Fruit fly (Drosophila melanogaster): ENCODE results near the gene mkg-p.

Gene mkg-p

DNA sequence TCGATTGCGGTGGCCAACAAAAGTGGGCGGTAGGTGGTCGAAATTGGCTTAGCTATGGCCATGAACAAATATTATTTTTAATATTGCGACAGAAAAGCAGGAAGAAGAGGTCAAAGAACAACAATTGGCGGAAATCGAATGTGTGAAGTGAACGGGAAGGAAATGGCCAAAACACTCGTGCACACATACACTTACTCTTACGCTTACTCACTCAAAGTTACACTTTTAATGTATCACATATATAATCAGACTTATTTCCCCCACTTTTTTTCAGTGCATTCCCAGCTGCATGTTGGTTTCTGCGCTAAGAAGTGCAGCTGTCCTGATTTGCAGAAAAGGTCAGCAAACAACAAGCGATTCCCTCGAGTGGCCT, 43.4 kb upstream of the mkg-p start (continued):
- TF ChIP-seq CG3032 (tag; optimal IDR thresholded peaks at IDR 0.05) = peak; percentile 24
- peak; percentile 66 for TF ChIP-seq CG32006 (GFP tag; optimal IDR thresholded peaks at IDR 0.05)
- TF ChIP-seq net (GFP tag; optimal IDR thresholded peaks at IDR 0.05) = peak; percentile 40
- TF ChIP-seq esn (GFP tag; optimal IDR thresholded peaks at IDR 0.05) = peak; percentile 68
- TF ChIP-seq CG10631 (GFP tag; optimal IDR thresholded peaks at IDR 0.05) = peak; percentile 41
- TF ChIP-seq achi (GFP tag; optimal IDR thresholded peaks at IDR 0.05) = peak; percentile 41
- no peak for TF ChIP-seq Hr38 (GFP tag; optimal IDR thresholded peaks at IDR 0.05)
- peak; percentile 6 for TF ChIP-seq Sox102F (GFP tag; optimal IDR thresholded peaks at IDR 0.05)
- no peak for TF ChIP-seq CG6854 (GFP tag; optimal IDR thresholded peaks at IDR 0.05)
- peak; percentile 11 for TF ChIP-seq Hr39 (GFP tag; optimal IDR thresholded peaks at IDR 0.05)
- peak; percentile 23 for TF ChIP-seq CG34406 (GFP tag; optimal IDR thresholded peaks at IDR 0.05)
- peak; percentile 32 for TF ChIP-seq CG8632 (GFP tag; optimal IDR thresholded peaks at IDR 0.05)
- TF ChIP-seq dsx (GFP tag; optimal IDR thresholded peaks at IDR 0.05; ENCODE audit: poor library complexity, severe bottlenecking) = peak; percentile 39
- TF ChIP-seq CG6163 (GFP tag; IDR thresholded peaks at IDR 0.05) = peak; percentile 52; the same call in 1 of the 3 replicates
- TF ChIP-seq Hr4 (GFP tag; optimal IDR thresholded peaks at IDR 0.05) = peak; percentile 70
- TF ChIP-seq ss (GFP tag; optimal IDR thresholded peaks at IDR 0.05) = peak; percentile 11 to 42
- TF ChIP-seq CG3919 (GFP tag; optimal IDR thresholded peaks at IDR 0.05) = peak; percentile 38
- peak; percentile 44; the same call in 1 of the 2 replicates for TF ChIP-seq Gug (GFP tag; IDR thresholded peaks at IDR 0.05)
- TF ChIP-seq CG6792 (GFP tag; optimal IDR thresholded peaks at IDR 0.05) = peak; percentile 46
- TF ChIP-seq Ets96B (tag; optimal IDR thresholded peaks at IDR 0.05) = peak; percentile 20
- peak; percentile 55 for TF ChIP-seq topi (GFP tag; optimal IDR thresholded peaks at IDR 0.05)
- TF ChIP-seq CG7368 (GFP tag; optimal IDR thresholded peaks at IDR 0.05) = peak; percentile 4
- peak; percentile 48 for TF ChIP-seq CG11762 (GFP tag; optimal IDR thresholded peaks at IDR 0.05; ENCODE audit: insufficient read depth)
- TF ChIP-seq Sox14 (GFP tag; optimal IDR thresholded peaks at IDR 0.05) = peak; percentile 24

- no peak for TF ChIP-seq Gug (GFP tag; IDR thresholded peaks at IDR 0.05)
- peak; percentile 10 for TF ChIP-seq fkh (GFP tag; optimal IDR thresholded peaks at IDR 0.05)
These were observed 42.9 kb upstream of the mkg-p start for dm6 chr3L:8447795-8448516.

dm6 chr3L:8446050-8446781, 41.1 kb upstream of the mkg-p start:
- no peak for TF ChIP-seq achi (GFP tag; optimal IDR thresholded peaks at IDR 0.05)
- TF ChIP-seq CG6854 (GFP tag; optimal IDR thresholded peaks at IDR 0.05) = no peak
- no peak for TF ChIP-seq CG7368 (GFP tag; optimal IDR thresholded peaks at IDR 0.05)
- TF ChIP-seq fkh (GFP tag; optimal IDR thresholded peaks at IDR 0.05) = peak; percentile 23
- no peak for TF ChIP-seq Hr38 (GFP tag; optimal IDR thresholded peaks at IDR 0.05)
- TF ChIP-seq Gug (GFP tag; IDR thresholded peaks at IDR 0.05) = no peak
- TF ChIP-seq CG16779 (tag; optimal IDR thresholded peaks at IDR 0.05) = no peak

DNA sequence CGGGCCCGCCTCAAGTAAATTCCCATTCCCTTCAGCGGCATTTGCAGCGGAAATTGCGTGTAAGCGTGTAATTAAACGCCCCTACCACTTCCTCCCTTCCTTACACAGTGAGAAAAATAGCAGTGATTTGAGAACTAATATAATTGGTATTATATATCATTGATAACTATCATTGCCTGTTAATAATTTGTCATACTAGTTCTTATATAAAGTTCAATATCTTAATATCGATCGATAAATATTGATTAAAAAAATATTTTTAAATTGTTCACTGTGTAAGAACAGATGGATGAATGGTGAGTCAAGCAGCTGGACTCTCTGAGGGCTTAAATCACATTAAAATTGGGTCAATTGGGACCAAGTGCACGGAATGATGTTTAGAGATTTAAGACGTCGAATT, 40.0 kb upstream of the mkg-p start:
- no peak for TF ChIP-seq Sox14 (GFP tag; optimal IDR thresholded peaks at IDR 0.05)
- TF ChIP-seq CG10669 (GFP tag; optimal IDR thresholded peaks at IDR 0.05) = peak; percentile 46
- TF ChIP-seq CG16779 (tag; optimal IDR thresholded peaks at IDR 0.05) = no peak
- no peak for TF ChIP-seq Hr38 (GFP tag; optimal IDR thresholded peaks at IDR 0.05)
- no peak for TF ChIP-seq Eip93F (GFP tag; optimal IDR thresholded peaks at IDR 0.05)
- TF ChIP-seq CG8632 (GFP tag; optimal IDR thresholded peaks at IDR 0.05) = no peak
- TF ChIP-seq dsx (GFP tag; optimal IDR thresholded peaks at IDR 0.05; ENCODE audit: poor library complexity, severe bottlenecking) = peak; percentile 5
- peak; percentile 9 for TF ChIP-seq CG11902 (GFP tag; optimal IDR thresholded peaks at IDR 0.05)
- no peak for TF ChIP-seq dac (GFP tag; optimal IDR thresholded peaks at IDR 0.05)
- TF ChIP-seq cyc (GFP tag; optimal IDR thresholded peaks at IDR 0.05) = peak; percentile 35
- TF ChIP-seq eg (GFP tag; IDR thresholded peaks at IDR 0.05) = no peak
- peak; percentile 80 for TF ChIP-seq Eip78C (GFP tag)
- TF ChIP-seq Ets21C (GFP tag; optimal IDR thresholded peaks at IDR 0.05) = no peak
- TF ChIP-seq OdsH (GFP tag; optimal IDR thresholded peaks at IDR 0.05) = no peak
- no peak for TF ChIP-seq vri (GFP tag; optimal IDR thresholded peaks at IDR 0.05)
- no peak for TF ChIP-seq Sox15 (GFP tag; optimal IDR thresholded peaks at IDR 0.05)
- peak; percentile 31 for TF ChIP-seq CG11762 (GFP tag; optimal IDR thresholded peaks at IDR 0.05; ENCODE audit: insufficient read depth)
- TF ChIP-seq CG1621 (tag; optimal IDR thresholded peaks at IDR 0.05) = no peak
- no peak for TF ChIP-seq CG11294 (GFP tag; IDR thresholded peaks at IDR 0.05)
- peak; percentile 35 for TF ChIP-seq esn (GFP tag; optimal IDR thresholded peaks at IDR 0.05)
- TF ChIP-seq CG8319 (GFP tag; optimal IDR thresholded peaks at IDR 0.05) = no peak
- TF ChIP-seq Sox102F (GFP tag; optimal IDR thresholded peaks at IDR 0.05) = no peak
- no peak for TF ChIP-seq CG4318 (GFP tag; optimal IDR thresholded peaks at IDR 0.05)
- no peak for TF ChIP-seq Hr4 (GFP tag; optimal IDR thresholded peaks at IDR 0.05)
- TF ChIP-seq CG6276 (GFP tag; optimal IDR thresholded peaks at IDR 0.05) = no peak
- peak; percentile 1 for TF ChIP-seq achi (GFP tag; optimal IDR thresholded peaks at IDR 0.05)
- peak; percentile 7 for TF ChIP-seq CG34406 (GFP tag; optimal IDR thresholded peaks at IDR 0.05)
